Fruit fly (Drosophila melanogaster): ENCODE data around the gene stai.

Gene stai

DNA sequence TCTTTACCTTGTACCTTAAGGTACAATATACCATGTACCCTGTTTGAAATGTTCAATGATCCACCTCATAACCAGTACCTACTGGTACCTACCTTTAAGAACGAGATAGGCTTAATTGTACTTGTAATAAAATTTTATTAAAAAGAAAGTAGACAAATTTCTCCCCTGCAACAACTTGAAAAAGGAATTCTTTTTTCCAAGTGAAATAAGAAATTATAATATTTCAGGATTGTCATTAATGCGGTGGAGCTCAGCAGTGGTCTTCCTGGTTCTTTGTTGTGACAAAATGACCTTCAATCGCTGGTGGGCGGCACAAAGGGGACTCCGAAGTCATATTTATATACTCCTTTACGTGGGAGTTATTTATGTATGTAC lies 920 bp upstream of the stai start:
- no peak for TF ChIP-seq shn (GFP tag; optimal IDR thresholded peaks at IDR 0.05)
- TF ChIP-seq CG12769 (tag; optimal IDR thresholded peaks at IDR 0.05), result no peak
- TF ChIP-seq chn (GFP tag; optimal IDR thresholded peaks at IDR 0.05), result no peak
- TF ChIP-seq ken (GFP tag; IDR thresholded peaks at IDR 0.05), result no peak
- no peak for TF ChIP-seq ash1 (GFP tag; optimal IDR thresholded peaks at IDR 0.05)
- peak; percentile 10 for TF ChIP-seq Ets65A (GFP tag)
- no peak for TF ChIP-seq toy (GFP tag; IDR thresholded peaks at IDR 0.05)
- TF ChIP-seq CG4854 (GFP tag; optimal IDR thresholded peaks at IDR 0.05), result no peak
- no peak for TF ChIP-seq MTF-1 (GFP tag; optimal IDR thresholded peaks at IDR 0.05; ENCODE audit: borderline replicate concordance)
- no peak for TF ChIP-seq Adf1 (GFP tag; IDR thresholded peaks at IDR 0.05)
- no peak for TF ChIP-seq btn (GFP tag; optimal IDR thresholded peaks at IDR 0.05)
- no peak for TF ChIP-seq CG9609 (GFP tag; optimal IDR thresholded peaks at IDR 0.05)
- TF ChIP-seq sens (GFP tag), result peak; percentile 49
- TF ChIP-seq row (GFP tag; IDR thresholded peaks at IDR 0.05), result peak; percentile 4; the same call in 1 of the 3 replicates
- TF ChIP-seq fru (optimal IDR thresholded peaks at IDR 0.05), result no peak
- no peak for TF ChIP-seq nom (GFP tag; optimal IDR thresholded peaks at IDR 0.05)
- no peak for TF ChIP-seq Ssrp (tag; optimal IDR thresholded peaks at IDR 0.05)
- TF ChIP-seq nau (GFP tag; optimal IDR thresholded peaks at IDR 0.05), result no peak

DNA sequence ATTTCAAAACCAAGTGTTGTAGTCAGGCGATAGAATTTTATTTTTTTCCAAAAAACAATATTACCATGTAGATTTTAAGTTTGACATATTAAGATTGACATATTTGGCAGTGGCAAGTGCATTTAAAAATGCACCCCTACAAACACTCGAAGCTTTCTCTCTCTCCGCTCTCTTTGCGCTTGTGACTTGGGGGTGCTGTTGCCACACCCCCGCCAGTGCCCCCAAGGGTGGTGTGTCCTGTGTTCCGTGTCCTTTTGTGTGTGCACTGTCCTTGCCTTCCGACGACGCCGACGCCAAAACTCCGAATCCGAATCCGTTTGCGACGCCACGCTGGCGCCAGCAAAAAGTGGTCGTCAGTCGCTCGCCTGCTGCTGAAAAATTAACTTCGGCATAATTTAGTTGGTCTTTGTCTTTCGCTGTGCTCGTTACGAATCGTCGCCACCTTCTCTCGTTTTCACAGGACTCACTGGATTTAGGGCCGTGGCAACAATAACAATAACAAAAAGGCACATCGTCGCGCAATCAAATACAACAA lies 9.2 kb downstream of the stai start:
- no peak for TF ChIP-seq Dfd (GFP tag; optimal IDR thresholded peaks at IDR 0.05)
- TF ChIP-seq CG7556 (GFP tag; optimal IDR thresholded peaks at IDR 0.05), result no peak
- no peak for TF ChIP-seq Hmr (GFP tag; optimal IDR thresholded peaks at IDR 0.05)
- TF ChIP-seq sens (GFP tag), result peak; percentile 8
- no peak for TF ChIP-seq sr (GFP tag; IDR thresholded peaks at IDR 0.05)
- no peak for TF ChIP-seq schlank (tag; optimal IDR thresholded peaks at IDR 0.05)
- no peak for TF ChIP-seq her (GFP tag; optimal IDR thresholded peaks at IDR 0.05)
- TF ChIP-seq crol (GFP tag; IDR thresholded peaks at IDR 0.05), result peak; percentile 72
- no peak for TF ChIP-seq jigr1 (GFP tag; IDR thresholded peaks at IDR 0.05)
- TF ChIP-seq Atf6 (GFP tag; IDR thresholded peaks at IDR 0.05), result no peak
- peak; percentile 73 for TF ChIP-seq Med (GFP tag)
- TF ChIP-seq CG7271 (tag; optimal IDR thresholded peaks at IDR 0.05), result no peak
- peak; percentile 28 for TF ChIP-seq abd-A (tag; optimal IDR thresholded peaks at IDR 0.05)
- no peak for TF ChIP-seq zfh1 (GFP tag; IDR thresholded peaks at IDR 0.05)
- no peak for TF ChIP-seq phol (tag; optimal IDR thresholded peaks at IDR 0.05)
- TF ChIP-seq Taf1 (GFP tag; IDR thresholded peaks at IDR 0.05), result no peak
- no peak for TF ChIP-seq CG9609 (GFP tag; optimal IDR thresholded peaks at IDR 0.05)
- no peak for TF ChIP-seq CG34224 (GFP tag; IDR thresholded peaks at IDR 0.05; ENCODE audit: partially characterized antibody)
- TF ChIP-seq CG42726 (GFP tag; IDR thresholded peaks at IDR 0.05; ENCODE audit: partially characterized antibody), result 0 out of 2 replicates have a peak, but pooled peaks have one; percentile 9
- peak; percentile 32 to 56 for TF ChIP-seq Trl (optimal IDR thresholded peaks at IDR 0.05)
- no peak for TF ChIP-seq Trl (GFP tag; optimal IDR thresholded peaks at IDR 0.05)
- TF ChIP-seq Fer3 (tag; optimal IDR thresholded peaks at IDR 0.05), result no peak
- no peak for TF ChIP-seq CG12155 (GFP tag; optimal IDR thresholded peaks at IDR 0.05)
- TF ChIP-seq wek (GFP tag; optimal IDR thresholded peaks at IDR 0.05), result no peak
- no peak for TF ChIP-seq CG33213 (GFP tag; optimal IDR thresholded peaks at IDR 0.05)
- TF ChIP-seq CG11723 (GFP tag; optimal IDR thresholded peaks at IDR 0.05), result no peak
- TF ChIP-seq ewg (GFP tag; optimal IDR thresholded peaks at IDR 0.05), result peak; percentile 79
- no peak for TF ChIP-seq CG8290 (GFP tag; optimal IDR thresholded peaks at IDR 0.05)
- TF ChIP-seq CG8290 (tag; optimal IDR thresholded peaks at IDR 0.05), result peak in 1 of 2 experiments; percentile 12
- TF ChIP-seq MTF-1 (GFP tag; optimal IDR thresholded peaks at IDR 0.05; ENCODE audit: borderline replicate concordance), result no peak
- no peak for TF ChIP-seq otp (GFP tag; IDR thresholded peaks at IDR 0.05)
- peak; percentile 19 for TF ChIP-seq CG12071 (GFP tag; optimal IDR thresholded peaks at IDR 0.05)
- peak; percentile 47; the same call in 1 of the 2 replicates for TF ChIP-seq Adf1 (GFP tag; IDR thresholded peaks at IDR 0.05)
- TF ChIP-seq pnt (GFP tag; optimal IDR thresholded peaks at IDR 0.05), result no peak
- no peak for TF ChIP-seq CG32772 (GFP tag; IDR thresholded peaks at IDR 0.05)
- peak; percentile 33 for TF ChIP-seq CG18599 (GFP tag; optimal IDR thresholded peaks at IDR 0.05)
- TF ChIP-seq hth (optimal IDR thresholded peaks at IDR 0.05), result no peak
- peak; percentile 38 for TF ChIP-seq Jarid2 (GFP tag; optimal IDR thresholded peaks at IDR 0.05)

Data from whole organism, embryonic.